Fruit fly (Drosophila melanogaster): ENCODE results near the gene GV1.

The GV1 gene

DNA sequence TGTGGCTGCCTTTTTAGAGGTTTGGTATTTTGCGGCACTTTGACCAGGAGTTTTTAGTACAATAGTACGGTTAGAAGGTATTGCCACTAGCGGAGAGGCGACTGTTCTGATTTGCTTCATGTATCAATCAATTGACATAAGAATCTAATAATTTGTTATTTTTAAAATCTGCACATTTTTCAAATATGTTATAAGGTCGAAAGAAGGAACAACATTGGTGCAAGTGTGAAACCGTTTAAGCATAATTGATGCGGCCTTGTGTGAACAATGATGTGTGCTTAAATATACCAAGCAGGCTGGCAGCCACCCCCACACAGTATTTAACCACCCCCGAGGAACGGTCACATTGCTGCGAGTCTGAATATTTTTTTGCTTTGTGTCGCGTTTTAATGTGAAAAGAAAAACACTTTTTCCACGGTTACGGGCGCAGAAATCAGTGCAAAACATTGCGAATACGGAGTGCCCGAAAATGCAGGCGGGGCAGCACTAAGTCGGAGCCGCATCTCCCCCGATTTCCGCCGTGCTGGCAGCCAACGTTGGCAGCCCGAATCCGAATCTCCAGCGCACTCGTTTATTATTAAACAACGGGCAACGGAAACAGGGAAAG, 54.8 kb downstream of the GV1 start, which contains the start of the genes HBS1 and CG12025 (continued):
- TF ChIP-seq CG10431 (GFP tag; optimal IDR thresholded peaks at IDR 0.05): no peak
- TF ChIP-seq Trl (optimal IDR thresholded peaks at IDR 0.05): no peak
- peak; percentile 47 for TF ChIP-seq Trl (GFP tag; optimal IDR thresholded peaks at IDR 0.05)
- no peak for TF ChIP-seq sim (GFP tag; IDR thresholded peaks at IDR 0.05)
- peak; percentile 14 for TF ChIP-seq Dp (GFP tag; optimal IDR thresholded peaks at IDR 0.05)
- TF ChIP-seq Scr (GFP tag; IDR thresholded peaks at IDR 0.05; ENCODE audit: partially characterized antibody): no peak
- TF ChIP-seq eyg (GFP tag; optimal IDR thresholded peaks at IDR 0.05): no peak
- TF ChIP-seq tin (GFP tag; optimal IDR thresholded peaks at IDR 0.05): peak; percentile 61
- TF ChIP-seq CG4617 (GFP tag; optimal IDR thresholded peaks at IDR 0.05; ENCODE audit: borderline replicate concordance): peak; percentile 81
- peak; percentile 53 for TF ChIP-seq sd (tag; optimal IDR thresholded peaks at IDR 0.05)
- peak; percentile 32 for TF ChIP-seq Fer2 (tag; optimal IDR thresholded peaks at IDR 0.05)
- peak; percentile 38 for TF ChIP-seq CG11723 (GFP tag; optimal IDR thresholded peaks at IDR 0.05)
- no peak for TF ChIP-seq CG10274 (GFP tag; optimal IDR thresholded peaks at IDR 0.05)
- peak; percentile 36; the same call in 1 of the 2 replicates for TF ChIP-seq E2f2 (GFP tag; IDR thresholded peaks at IDR 0.05)
- peak; percentile 33; the same call in 1 of the 2 replicates for TF ChIP-seq Adf1 (GFP tag; IDR thresholded peaks at IDR 0.05)
- peak; percentile 83 for TF ChIP-seq YL-1 (GFP tag; optimal IDR thresholded peaks at IDR 0.05)
- TF ChIP-seq row (GFP tag; IDR thresholded peaks at IDR 0.05): peak; percentile 95
- TF ChIP-seq CG8281 (tag; optimal IDR thresholded peaks at IDR 0.05): no peak
- TF ChIP-seq cato (GFP tag; optimal IDR thresholded peaks at IDR 0.05; ENCODE audit: borderline replicate concordance): no peak
- TF ChIP-seq CG4360 (GFP tag; IDR thresholded peaks at IDR 0.05): no peak
- peak; percentile 40; the same call in 1 of the 2 replicates for TF ChIP-seq CG32772 (GFP tag; IDR thresholded peaks at IDR 0.05)
- TF ChIP-seq CG8478 (optimal IDR thresholded peaks at IDR 0.05): no peak
- TF ChIP-seq CG3847 (GFP tag; IDR thresholded peaks at IDR 0.05): peak; percentile 71
- no peak for TF ChIP-seq pfk (GFP tag; optimal IDR thresholded peaks at IDR 0.05)
- no peak for TF ChIP-seq CG8359 (GFP tag; optimal IDR thresholded peaks at IDR 0.05; ENCODE audit: borderline replicate concordance)
- peak; percentile 27; the same call in 1 of the 3 replicates for TF ChIP-seq knrl (GFP tag; IDR thresholded peaks at IDR 0.05; ENCODE audit: partially characterized antibody)
- TF ChIP-seq Six4 (GFP tag; optimal IDR thresholded peaks at IDR 0.05): no peak
- peak; percentile 58 for TF ChIP-seq stwl (tag; optimal IDR thresholded peaks at IDR 0.05)
- peak; percentile 71 for TF ChIP-seq CG30403 (GFP tag; optimal IDR thresholded peaks at IDR 0.05)
- peak; percentile 65 for TF ChIP-seq CG2678 (tag; optimal IDR thresholded peaks at IDR 0.05)
- peak; percentile 49; the same call in 2 of the 3 replicates for TF ChIP-seq tgo (GFP tag; IDR thresholded peaks at IDR 0.05)
- TF ChIP-seq disco-r (GFP tag; optimal IDR thresholded peaks at IDR 0.05): no peak
- TF ChIP-seq chn (GFP tag; optimal IDR thresholded peaks at IDR 0.05): peak; percentile 91
- peak; percentile 57 for TF ChIP-seq Hr3 (GFP tag; optimal IDR thresholded peaks at IDR 0.05)
- TF ChIP-seq Chrac-16 (GFP tag; optimal IDR thresholded peaks at IDR 0.05): peak; percentile 59
- TF ChIP-seq shn (GFP tag; optimal IDR thresholded peaks at IDR 0.05): peak; percentile 59
- TF ChIP-seq Poxn (GFP tag; IDR thresholded peaks at IDR 0.05): 0 out of 2 replicates have a peak, but pooled peaks have one; percentile 8
- TF ChIP-seq Hey (tag; optimal IDR thresholded peaks at IDR 0.05): no peak
- no peak for TF ChIP-seq Spps (tag; optimal IDR thresholded peaks at IDR 0.05)
- TF ChIP-seq CG10321 (GFP tag; IDR thresholded peaks at IDR 0.05): no peak
- no peak for TF ChIP-seq CG4707 (GFP tag; optimal IDR thresholded peaks at IDR 0.05)
- TF ChIP-seq lab (GFP tag; optimal IDR thresholded peaks at IDR 0.05): peak; percentile 51
- peak; percentile 36 for TF ChIP-seq caup (GFP tag; optimal IDR thresholded peaks at IDR 0.05; ENCODE audit: severe bottlenecking)
- TF ChIP-seq sug (tag; optimal IDR thresholded peaks at IDR 0.05): peak; percentile 71
- no peak for TF ChIP-seq CG14050 (GFP tag; IDR thresholded peaks at IDR 0.05)
- peak in 1 of 2 experiments; percentile 45 for TF ChIP-seq bsh (GFP tag; optimal IDR thresholded peaks at IDR 0.05)
- TF ChIP-seq CG1647 (GFP tag; optimal IDR thresholded peaks at IDR 0.05): peak; percentile 41
- TF ChIP-seq trh (GFP tag; optimal IDR thresholded peaks at IDR 0.05): no peak
